Fruit fly (Drosophila melanogaster) whole organism, embryonic: ENCODE data around the gene CG5214.

Source experiments
- CG10209 ChIP-seq: fragments of 200-800 bp; sonication (Bioruptor generic); optimal IDR thresholded peaks from 3 replicates; lab custom pipeline; 2017; ENCODE audit warnings: missing biosample characterization, mild to moderate bottlenecking, missing genetic modification characterization, missing genetic modification reagents
- CG10321 ChIP-seq: fragments of 200-800 bp; sonication (Bioruptor generic); IDR thresholded peaks from 2 replicates; pipeline ENCODE4 v1.3.6; 2022; ENCODE audit warnings: missing biosample characterization, missing genetic modification characterization
- CG10565 ChIP-seq: fragments of 200-800 bp; sonication (Bioruptor generic); optimal IDR thresholded peaks from 3 replicates; lab custom pipeline; 2016; ENCODE audit warnings: missing biosample characterization, mild to moderate bottlenecking, missing genetic modification characterization
- CG10654 ChIP-seq: fragments of 200-800 bp; sonication (Bioruptor generic); optimal IDR thresholded peaks from 2 replicates; lab custom pipeline; 2016; ENCODE audit warnings: missing biosample characterization, missing genetic modification characterization
- CG11093 ChIP-seq: fragments of 200-800 bp; sonication (Bioruptor generic); IDR thresholded peaks from 3 replicates; pipeline ENCODE4 v1.3.6; 2022; ENCODE audit warnings: missing biosample characterization, missing genetic modification characterization
- CG12299 ChIP-seq: fragments of 200-800 bp; sonication (Bioruptor generic); optimal IDR thresholded peaks from 2 replicates; lab custom pipeline; 2018; ENCODE audit warnings: missing biosample characterization, mild to moderate bottlenecking, missing genetic modification characterization
- CG13123 ChIP-seq: fragments of 200-800 bp; sonication (Bioruptor generic); optimal IDR thresholded peaks from 2 replicates; lab custom pipeline; 2016; ENCODE audit warnings: missing biosample characterization, missing genetic modification characterization
- CG14050 ChIP-seq: fragments of 200-800 bp; sonication (Bioruptor generic); IDR thresholded peaks from 3 replicates; pipeline ENCODE4 v1.3.6; 2022; ENCODE audit warnings: missing biosample characterization, missing genetic modification characterization
- CG17328 ChIP-seq: fragments of 200-800 bp; sonication (Bioruptor generic); IDR thresholded peaks from 2 replicates; pipeline ENCODE4 v1.3.6; 2022; ENCODE audit warnings: missing biosample characterization, missing genetic modification characterization
- CG17912 ChIP-seq: fragments of 200-800 bp; sonication (Bioruptor generic); optimal IDR thresholded peaks from 2 replicates; lab custom pipeline; 2018; ENCODE audit warnings: missing biosample characterization, mild to moderate bottlenecking, missing genetic modification characterization
- CG18476 ChIP-seq: fragments of 200-800 bp; sonication (Bioruptor generic); optimal IDR thresholded peaks from 2 replicates; lab custom pipeline; 2016; ENCODE audit warnings: missing biosample characterization, mild to moderate bottlenecking, missing genetic modification characterization
- CG2120 ChIP-seq: fragments of 200-800 bp; sonication (Bioruptor generic); optimal IDR thresholded peaks from 3 replicates; lab custom pipeline; 2016; ENCODE audit warnings: missing biosample characterization, missing genetic modification characterization
- CG2712 ChIP-seq: fragments of 200-800 bp; optimal IDR thresholded peaks from 3 replicates; lab custom pipeline; 2019; ENCODE audit warnings: missing biosample characterization, mild to moderate bottlenecking, missing genetic modification characterization, moderate library complexity
- CG2875 ChIP-seq: fragments of 200-800 bp; sonication (Bioruptor generic); optimal IDR thresholded peaks from 2 replicates; lab custom pipeline; 2017; ENCODE audit warnings: missing biosample characterization, mild to moderate bottlenecking, missing genetic modification characterization, missing genetic modification reagents
- CG3065 ChIP-seq: fragments of 200-800 bp; sonication (Bioruptor generic); optimal IDR thresholded peaks from 2 replicates; lab custom pipeline; 2016; ENCODE audit warnings: missing biosample characterization, missing genetic modification characterization
- CG4617 ChIP-seq: fragments of 200-800 bp; sonication (Bioruptor generic); optimal IDR thresholded peaks from 3 replicates; lab custom pipeline; 2016; ENCODE audit warnings: missing biosample characterization, missing genetic modification characterization, borderline replicate concordance
- CG4730 ChIP-seq: fragments of 200-800 bp; sonication (Bioruptor generic); IDR thresholded peaks from 2 replicates; pipeline ENCODE4 v1.3.6; 2022; ENCODE audit warnings: missing biosample characterization, missing genetic modification characterization
- CG4820 ChIP-seq: fragments of 200-800 bp; sonication (Bioruptor generic); optimal IDR thresholded peaks from 3 replicates; lab custom pipeline; 2016; ENCODE audit warnings: missing biosample characterization, missing genetic modification characterization
- CG4854 ChIP-seq: fragments of 200-800 bp; sonication (Bioruptor generic); optimal IDR thresholded peaks from 2 replicates; lab custom pipeline; 2016; ENCODE audit warnings: missing biosample characterization, missing genetic modification characterization, inconsistent platforms
- CG9437 ChIP-seq: fragments of 200-800 bp; sonication (Bioruptor generic); optimal IDR thresholded peaks from 2 replicates; lab custom pipeline; 2018; ENCODE audit warnings: missing biosample characterization, mild to moderate bottlenecking, missing genetic modification characterization
- CG9797 ChIP-seq: fragments of 200-800 bp; sonication (Bioruptor generic); optimal IDR thresholded peaks from 3 replicates; lab custom pipeline; 2018; ENCODE audit warnings: missing biosample characterization, mild to moderate bottlenecking, missing genetic modification characterization
- Dll ChIP-seq: fragments of 200-800 bp; sonication (Bioruptor generic); IDR thresholded peaks from 4 replicates; pipeline ENCODE4 v1.3.6; 2022; ENCODE audit warnings: missing biosample characterization, missing genetic modification characterization; ENCODE audit not compliant: partially characterized antibody
- Elba2 ChIP-seq: fragments of 200-800 bp; sonication (Bioruptor generic); optimal IDR thresholded peaks from 3 replicates; lab custom pipeline; 2016; ENCODE audit warnings: missing biosample characterization, missing genetic modification characterization
- Gug ChIP-seq: fragments of 200-800 bp; sonication (Bioruptor generic); IDR thresholded peaks from 4 replicates; pipeline ENCODE4 v1.3.6; 2022; ENCODE audit warnings: missing biosample characterization, missing genetic modification characterization
- HLHmδ ChIP-seq: fragments of 200-800 bp; sonication (Bioruptor generic); optimal IDR thresholded peaks from 2 replicates; lab custom pipeline; 2018; ENCODE audit warnings: missing biosample characterization, mild to moderate bottlenecking, missing genetic modification characterization, moderate library complexity
- Lim3 ChIP-seq: fragments of 200-800 bp; sonication (Bioruptor generic); IDR thresholded peaks from 2 replicates; pipeline ENCODE4 v1.3.6; 2022; ENCODE audit warnings: missing biosample characterization, missing genetic modification characterization
- Med ChIP-seq: fragments of 200-800 bp; sonication (Bioruptor generic); peaks from one replicate; lab custom pipeline; 2016; ENCODE audit warnings: missing biosample characterization, missing genetic modification characterization, mild to moderate bottlenecking, inconsistent platforms, moderate library complexity
- Neu2 ChIP-seq: fragments of 200-800 bp; sonication (Bioruptor generic); optimal IDR thresholded peaks from 3 replicates; lab custom pipeline; 2016; ENCODE audit warnings: missing biosample characterization, missing genetic modification characterization, borderline replicate concordance
- Opbp ChIP-seq: fragments of 200-800 bp; sonication (Bioruptor generic); IDR thresholded peaks from 3 replicates; pipeline ENCODE4 v1.3.6; 2022; ENCODE audit warnings: missing biosample characterization, missing genetic modification characterization; ENCODE audit not compliant: partially characterized antibody
- Rx ChIP-seq: fragments of 200-800 bp; sonication (Bioruptor generic); IDR thresholded peaks from 2 replicates; pipeline ENCODE4 v1.3.6; 2022; ENCODE audit warnings: missing biosample characterization, missing genetic modification characterization
- Sry-β ChIP-seq: fragments of 200-800 bp; sonication (Bioruptor generic); optimal IDR thresholded peaks from 2 replicates; lab custom pipeline; 2018; ENCODE audit warnings: missing biosample characterization, mild to moderate bottlenecking, missing genetic modification characterization, moderate library complexity
- bigmax ChIP-seq: fragments of 200-800 bp; sonication (Bioruptor generic); optimal IDR thresholded peaks from 2 replicates; lab custom pipeline; 2018; ENCODE audit warnings: missing biosample characterization, mild to moderate bottlenecking, missing genetic modification characterization
- bowl ChIP-seq: fragments of 200-800 bp; sonication (Bioruptor generic); IDR thresholded peaks from 2 replicates; pipeline ENCODE4 v1.3.6; 2022; ENCODE audit warnings: missing biosample characterization, missing genetic modification characterization
- da ChIP-seq: fragments of 200-800 bp; sonication (Bioruptor generic); optimal IDR thresholded peaks from 2 replicates; lab custom pipeline; 2016; ENCODE audit warnings: missing biosample characterization, missing genetic modification characterization
- disco-r ChIP-seq: fragments of 200-800 bp; sonication (Bioruptor generic); optimal IDR thresholded peaks from 2 replicates; lab custom pipeline; 2016; ENCODE audit warnings: missing biosample characterization, missing genetic modification characterization
- emc ChIP-seq: fragments of 200-800 bp; sonication (Bioruptor generic); optimal IDR thresholded peaks from 2 replicates; lab custom pipeline; 2016; ENCODE audit warnings: missing biosample characterization, missing genetic modification characterization
- fru ChIP-seq: fragments of >200 bp; optimal IDR thresholded peaks from 2 replicates; lab custom pipeline; 2017
- gem ChIP-seq: fragments of 200-800 bp; sonication (Bioruptor generic); optimal IDR thresholded peaks from 2 replicates; lab custom pipeline; 2019; ENCODE audit warnings: missing biosample characterization, mild to moderate bottlenecking, missing genetic modification characterization, moderate library complexity
- gfzf ChIP-seq: fragments of 200-800 bp; sonication (Bioruptor generic); optimal IDR thresholded peaks from 2 replicates; lab custom pipeline; 2016; ENCODE audit warnings: missing biosample characterization, mild to moderate bottlenecking, missing genetic modification characterization, moderate library complexity
- onecut ChIP-seq: fragments of 200-800 bp; sonication (Bioruptor generic); IDR thresholded peaks from 2 replicates; pipeline ENCODE4 v1.3.6; 2022; ENCODE audit warnings: missing biosample characterization, missing genetic modification characterization
- org-1 ChIP-seq: fragments of 200-800 bp; sonication (Bioruptor generic); optimal IDR thresholded peaks from 2 replicates; lab custom pipeline; 2017; ENCODE audit warnings: missing biosample characterization, missing genetic modification characterization
- pb ChIP-seq: fragments of 200-800 bp; sonication (Bioruptor generic); optimal IDR thresholded peaks from 3 replicates; lab custom pipeline; 2016; ENCODE audit warnings: missing biosample characterization, missing genetic modification characterization
- prd ChIP-seq, 3 experiments: fragments of >200 bp in 2 of 3; fragments of 200-800 bp in 1 of 3; sonication (Bioruptor generic) in 1 of 3; optimal IDR thresholded peaks in 2 of 3; IDR thresholded peaks in 1 of 3; 2 replicates in 2 of 3; 3 replicates in 1 of 3; pipeline versions ENCODE4 v1.3.6 to Lab custom; 2017 to 2022; ENCODE audit warnings: missing biosample characterization in 1 of 3, missing genetic modification characterization in 1 of 3
- sima ChIP-seq: fragments of 200-800 bp; sonication (Bioruptor generic); optimal IDR thresholded peaks from 2 replicates; lab custom pipeline; 2016; ENCODE audit warnings: missing biosample characterization, missing genetic modification characterization
- tap ChIP-seq: fragments of 200-800 bp; optimal IDR thresholded peaks from 3 replicates; lab custom pipeline; 2019; ENCODE audit warnings: missing biosample characterization, mild to moderate bottlenecking, missing genetic modification characterization, moderate library complexity
- tna ChIP-seq: fragments of 200-800 bp; sonication (Bioruptor generic); IDR thresholded peaks from 2 replicates; pipeline ENCODE4 v1.3.6; 2022; ENCODE audit warnings: missing biosample characterization, missing genetic modification characterization; ENCODE audit not compliant: partially characterized antibody
- tx ChIP-seq: fragments of 200-800 bp; sonication (Bioruptor generic); optimal IDR thresholded peaks from 2 replicates; lab custom pipeline; 2016; ENCODE audit warnings: missing biosample characterization, missing genetic modification characterization
- wdn ChIP-seq: fragments of 200-800 bp; sonication (Bioruptor generic); IDR thresholded peaks from 2 replicates; pipeline ENCODE4 v1.3.6; 2022; ENCODE audit warnings: missing biosample characterization, missing genetic modification characterization

Gene CG5214

dm6 chr3R:11221437-11222230, 22.5 kb upstream of the CG5214 start, which contains the start of the genes CG6693 and RpL3 (continued):
- TF ChIP-seq HLHmδ (peak; percentile 95), Lim3 (no peak), CG18476 (GFP tag; lab: Kevin White, UChicago) (peak; percentile 22), CG2120 (GFP tag; lab: Kevin White, UChicago) (peak; percentile 55), Gug (GFP tag; lab: Robert Waterston, UW) (peak; percentile 20; the same call in 1 of the 4 replicates), disco-r (GFP tag; lab: Kevin White, UChicago) (peak; percentile 53), CG11093 (GFP tag; lab: Robert Waterston, UW) (no peak), wdn (GFP tag; lab: Robert Waterston, UW) (peak; percentile 52; the same call in 1 of the 2 replicates), CG13123 (peak; percentile 49), CG9437 (GFP tag; lab: Kevin White, UChicago) (peak; percentile 45), CG17912 (GFP tag; lab: Kevin White, UChicago) (peak; percentile 76), tna (GFP tag; lab: Robert Waterston, UW) (peak; percentile 27; the same call in 1 of the 2 replicates), Rx (GFP tag; lab: Robert Waterston, UW) (peak; percentile 36; the same call in 1 of the 2 replicates), prd (optimal IDR thresholded peaks at IDR 0.05; lab: Kevin White, UChicago) (no peak), prd (GFP tag; IDR thresholded peaks at IDR 0.05; lab: Robert Waterston, UW) (peak; percentile 43; the same call in 2 of the 3 replicates), CG9797 (GFP tag; lab: Kevin White, UChicago) (peak; percentile 100), CG2875 (GFP tag; lab: Kevin White, UChicago) (peak; percentile 87), fru (lab: Kevin White, UChicago) (no peak), org-1 (GFP tag; lab: Kevin White, UChicago) (peak; percentile 56), CG2712 (peak; percentile 70), CG12299 (tag; lab: Kevin White, UChicago) (peak; percentile 83), CG4820 (GFP tag; lab: Kevin White, UChicago) (peak; percentile 54), CG10654 (peak; percentile 57), bowl (GFP tag; lab: Robert Waterston, UW) (peak; percentile 61; the same call in 1 of the 2 replicates), onecut (peak; percentile 84), CG4854 (GFP tag; lab: Kevin White, UChicago) (peak; percentile 76), CG4730 (GFP tag; lab: Robert Waterston, UW) (peak; percentile 38), da (GFP tag; lab: Kevin White, UChicago) (no peak), Dll (GFP tag; lab: Robert Waterston, UW) (no peak), CG3065 (GFP tag; lab: Kevin White, UChicago) (peak; percentile 18), CG10321 (GFP tag; lab: Robert Waterston, UW) (peak; percentile 54; the same call in 1 of the 2 replicates), gem (peak; percentile 53), CG10209 (GFP tag; lab: Kevin White, UChicago) (peak; percentile 69), CG17328 (GFP tag; lab: Robert Waterston, UW) (peak; percentile 63), tx (GFP tag; lab: Kevin White, UChicago) (no peak), Opbp (GFP tag; lab: Robert Waterston, UW) (0 out of 3 replicates have a peak, but pooled peaks have one; percentile 33), CG14050 (peak; percentile 40; the same call in 2 of the 3 replicates), bigmax (GFP tag; lab: Kevin White, UChicago) (peak; percentile 99), Neu2 (GFP tag; lab: Kevin White, UChicago) (peak; percentile 26), gfzf (GFP tag; lab: Kevin White, UChicago) (peak; percentile 100), tap (tag; lab: Kevin White, UChicago) (peak; percentile 84), Sry-β (GFP tag; lab: Kevin White, UChicago) (peak; percentile 45), Med (GFP tag; lab: Kevin White, UChicago) (peak; percentile 98), CG10565 (GFP tag; lab: Kevin White, UChicago) (no peak), CG4617 (GFP tag; lab: Kevin White, UChicago) (peak; percentile 50), sima (GFP tag; lab: Kevin White, UChicago) (no peak), pb (GFP tag; lab: Kevin White, UChicago) (peak; percentile 52), Elba2 (no peak), emc (GFP tag; lab: Kevin White, UChicago) (peak; percentile 53)
